Worm (Caenorhabditis elegans) whole organism, L4 larva: ENCODE data around the gene R07E5.6.

ENCODE experiments used
- F26F4.8 ChIP-seq: fragments of 200-800 bp; sonication (Bioruptor generic); conservative IDR thresholded peaks from 2 replicates; pipeline ENCODE4 v1.3.6; 2022; ENCODE audit warnings: missing genetic modification characterization, missing compliant biosample characterization
- F44E2.7 ChIP-seq: fragments of 200-800 bp; sonication (Bioruptor generic); IDR thresholded peaks from 2 replicates; pipeline ENCODE4 v2.1.2; 2022; ENCODE audit warnings: missing genetic modification characterization, missing compliant biosample characterization
- Y5F2A.4 ChIP-seq: fragments of 200-800 bp; sonication (Bioruptor generic); optimal IDR thresholded peaks from 2 replicates; lab custom pipeline; 2018; ENCODE audit warnings: mild to moderate bottlenecking, missing genetic modification characterization, missing compliant biosample characterization
- ZK337.2 ChIP-seq: fragments of 200-800 bp; sonication (Bioruptor generic); IDR thresholded peaks from 2 replicates; pipeline ENCODE4 v1.3.6; 2022; ENCODE audit warnings: missing genetic modification reagents, missing genetic modification characterization, missing compliant biosample characterization
- aly-2 ChIP-seq: sonication (generic microtip); optimal IDR thresholded peaks from 2 replicates; lab custom pipeline; 2018; ENCODE audit warnings: missing biosample characterization, missing genetic modification characterization
- ama-1 ChIP-seq: fragments of 150-350 bp; optimal IDR thresholded peaks from 2 replicates; lab custom pipeline; 2014; ENCODE audit warnings: inconsistent platforms, mixed read lengths
- arid-1 ChIP-seq: fragments of 200-800 bp; sonication (Bioruptor generic); conservative IDR thresholded peaks from 2 replicates; pipeline ENCODE4 v1.3.6; 2022; ENCODE audit warnings: missing genetic modification reagents, missing genetic modification characterization, missing compliant biosample characterization
- ceh-20 ChIP-seq: fragments of 200-800 bp; sonication (Bioruptor generic); IDR thresholded peaks from 2 replicates; pipeline ENCODE4 v1.3.6; 2022; ENCODE audit warnings: missing genetic modification reagents, missing genetic modification characterization, missing compliant biosample characterization
- ceh-62 ChIP-seq: sonication (generic microtip); optimal IDR thresholded peaks from 2 replicates; lab custom pipeline; 2017; ENCODE audit warnings: missing biosample characterization, missing genetic modification characterization
- ctbp-1 ChIP-seq: fragments of 200-800 bp; sonication (Bioruptor generic); IDR thresholded peaks from 2 replicates; pipeline ENCODE4 v1.3.6; 2022; ENCODE audit warnings: missing genetic modification reagents, missing genetic modification characterization, missing compliant biosample characterization
- daf-16 ChIP-seq, 3 experiments: sonication (generic microtip); optimal IDR thresholded peaks; 2 replicates each; lab custom pipeline; 2016 to 2017; ENCODE audit warnings: missing genetic modification characterization in 3 of 3, missing genetic modification reagents in 3 of 3, mild to moderate bottlenecking in 2 of 3, missing compliant biosample characterization in 2 of 3, missing biosample characterization in 1 of 3, moderate library complexity in 1 of 3
- dmd-8 ChIP-seq: fragments of 200-800 bp; sonication (Bioruptor generic); IDR thresholded peaks from 2 replicates; pipeline ENCODE4 v1.3.6; 2022; ENCODE audit warnings: missing genetic modification characterization, missing compliant biosample characterization
- dmd-9 ChIP-seq: fragments of 200-800 bp; sonication (Bioruptor generic); IDR thresholded peaks from 2 replicates; pipeline ENCODE4 v1.3.6; 2022; ENCODE audit warnings: missing genetic modification reagents, missing genetic modification characterization, missing compliant biosample characterization
- dpl-1 ChIP-seq: fragments of 150-350 bp; optimal IDR thresholded peaks from 2 replicates; lab custom pipeline; 2014; ENCODE audit warnings: missing biosample characterization, missing genetic modification reagents, missing genetic modification characterization
- duxl-1 ChIP-seq: sonication (generic microtip); optimal IDR thresholded peaks from 2 replicates; lab custom pipeline; 2016; ENCODE audit warnings: mild to moderate bottlenecking, missing genetic modification characterization, moderate library complexity, missing compliant biosample characterization; ENCODE audit not compliant: poor library complexity
- dve-1 ChIP-seq: sonication (generic microtip); optimal IDR thresholded peaks from 2 replicates; lab custom pipeline; 2017; ENCODE audit warnings: antibody characterized with exemption, mild to moderate bottlenecking, missing genetic modification characterization, missing compliant biosample characterization; ENCODE audit not compliant: insufficient read depth
- lim-7 ChIP-seq: fragments of 200-800 bp; sonication (Bioruptor generic); IDR thresholded peaks from 2 replicates; pipeline ENCODE4 v1.3.6; 2022; ENCODE audit warnings: missing genetic modification characterization, missing compliant biosample characterization
- lin-15B ChIP-seq: fragments of 150-350 bp; sonication (generic microtip); optimal IDR thresholded peaks from 3 replicates; lab custom pipeline; 2014; ENCODE audit warnings: missing biosample characterization, missing genetic modification characterization
- lsy-2 ChIP-seq, 2 experiments: fragments of 150-350 bp in 1 of 2; sonication (generic microtip) in 1 of 2; optimal IDR thresholded peaks; 2 replicates each; lab custom pipeline; 2014 to 2017; ENCODE audit warnings: missing biosample characterization in 2 of 2, missing genetic modification characterization in 2 of 2
- madf-5 ChIP-seq, 2 experiments: fragments of 200-800 bp; sonication (Bioruptor generic); IDR thresholded peaks; 2 replicates each; pipeline ENCODE4 v1.3.6; 2022; ENCODE audit warnings: missing compliant biosample characterization in 2 of 2, missing genetic modification characterization in 2 of 2
- mdt-29 ChIP-seq: fragments of 200-800 bp; sonication (Bioruptor generic); IDR thresholded peaks from 2 replicates; pipeline ENCODE4 v1.3.6; 2022; ENCODE audit warnings: missing genetic modification reagents, missing genetic modification characterization, missing compliant biosample characterization
- nhr-41 ChIP-seq: fragments of 200-800 bp; sonication (Bioruptor generic); IDR thresholded peaks from 2 replicates; pipeline ENCODE4 v1.3.6; 2022; ENCODE audit warnings: missing genetic modification reagents, missing genetic modification characterization, missing compliant biosample characterization
- nhr-42 ChIP-seq: fragments of 200-800 bp; sonication (Bioruptor generic); IDR thresholded peaks from 2 replicates; pipeline ENCODE4 v1.3.6; 2022; ENCODE audit warnings: missing genetic modification characterization, missing compliant biosample characterization
- nhr-6 ChIP-seq: fragments of 150-350 bp; optimal IDR thresholded peaks from 2 replicates; lab custom pipeline; 2014; ENCODE audit warnings: missing biosample characterization, missing genetic modification characterization
- nhr-77 ChIP-seq: fragments of 150-350 bp; optimal IDR thresholded peaks from 2 replicates; lab custom pipeline; 2014; ENCODE audit warnings: missing biosample characterization, missing genetic modification characterization
- snpc-1.2 ChIP-seq: fragments of 200-800 bp; sonication (Bioruptor generic); IDR thresholded peaks from 2 replicates; pipeline ENCODE4 v1.3.6; 2022; ENCODE audit warnings: missing genetic modification reagents, missing genetic modification characterization, missing compliant biosample characterization
- zfp-3 ChIP-seq: fragments of 200-800 bp; sonication (Bioruptor generic); conservative IDR thresholded peaks from 2 replicates; pipeline ENCODE4 v1.3.6; 2022; ENCODE audit warnings: missing genetic modification reagents, missing genetic modification characterization, missing compliant biosample characterization

R07E5.6 gene

ce11 chrIII:4449893-4450579 is 51.5 kb downstream of the R07E5.6 start, which contains the start of gene ceh-43 (continued):
- TF ChIP-seq snpc-1.2 (GFP tag; lab: Robert Waterston, UW) (0 out of 2 replicates have a peak, but pooled peaks have one; percentile 14), dve-1 (tag; lab: Kevin White, UChicago) (peak; percentile 19), madf-5 (GFP tag; IDR thresholded peaks at IDR 0.05; lab: Robert Waterston, UW) (0 out of 4 replicates have a peak, but pooled peaks of 1 of the 2 experiments have one; percentile 38), lsy-2 (tag; optimal IDR thresholded peaks at IDR 0.05; lab: Kevin White, UChicago) (no peak), nhr-42 (GFP tag; lab: Robert Waterston, UW) (0 out of 2 replicates have a peak, but pooled peaks have one; percentile 28), mdt-29 (GFP tag; lab: Robert Waterston, UW) (no peak), aly-2 (tag; lab: Kevin White, UChicago) (no peak), dmd-9 (GFP tag; lab: Robert Waterston, UW) (peak; percentile 62; the same call in 1 of the 2 replicates), ceh-20 (GFP tag; lab: Robert Waterston, UW) (0 out of 2 replicates have a peak, but pooled peaks have one; percentile 14), F26F4.8 (peak; percentile 59; the same call in 1 of the 2 replicates), ama-1 (lab: Kevin White, UChicago) (no peak), nhr-77 (tag; lab: Kevin White, UChicago) (no peak), dpl-1 (GFP tag; lab: Kevin White, UChicago) (no peak), F44E2.7 (0 out of 2 replicates have a peak, but pooled peaks have one; percentile 45), dmd-8 (peak; percentile 85), ctbp-1 (GFP tag; lab: Robert Waterston, UW) (peak; percentile 43; the same call in 1 of the 2 replicates), nhr-41 (GFP tag; lab: Robert Waterston, UW) (0 out of 2 replicates have a peak, but pooled peaks have one; percentile 15), lin-15B (tag; lab: Kevin White, UChicago) (no peak), duxl-1 (peak; percentile 4), lim-7 (GFP tag; lab: Robert Waterston, UW) (peak; percentile 69), ZK337.2 (peak; percentile 38; the same call in 1 of the 2 replicates), zfp-3 (GFP tag; lab: Robert Waterston, UW) (0 out of 2 replicates have a peak, but pooled peaks have one; percentile 16), ceh-62 (tag; lab: Kevin White, UChicago) (no peak), daf-16 (GFP tag; optimal IDR thresholded peaks at IDR 0.05; lab: Kevin White, UChicago) (peak in 1 of 2 experiments; percentile 64), daf-16 (tag; optimal IDR thresholded peaks at IDR 0.05; lab: Kevin White, UChicago) (no peak), nhr-6 (tag; lab: Kevin White, UChicago) (no peak), arid-1 (GFP tag; lab: Robert Waterston, UW) (0 out of 2 replicates have a peak, but pooled peaks have one; percentile 60), Y5F2A.4 (GFP tag; lab: Kevin White, UChicago) (peak; percentile 23)
